Worm (Caenorhabditis elegans) whole organism, L4 larva: Measurements from ENCODE around the gene K09E2.2.

Experiments
- D1046.2 ChIP-seq: fragments of 200-800 bp; sonication (Bioruptor generic); IDR thresholded peaks from 2 replicates; pipeline ENCODE4 v1.3.6; 2022; ENCODE audit warnings: missing genetic modification characterization, missing compliant biosample characterization
- F49E8.2 ChIP-seq: sonication (generic microtip); optimal IDR thresholded peaks from 2 replicates; lab custom pipeline; 2016; ENCODE audit warnings: missing compliant biosample characterization, mild to moderate bottlenecking, missing genetic modification characterization, borderline replicate concordance
- R02D3.7 ChIP-seq: fragments of 150-350 bp; sonication (generic microtip); optimal IDR thresholded peaks from 3 replicates; lab custom pipeline; 2014; ENCODE audit warnings: missing biosample characterization, missing genetic modification characterization
- T20F7.1 ChIP-seq: fragments of 200-800 bp; sonication (Bioruptor generic); optimal IDR thresholded peaks from 2 replicates; lab custom pipeline; 2018; ENCODE audit warnings: mild to moderate bottlenecking, missing genetic modification characterization, missing compliant biosample characterization
- T26A8.4 ChIP-seq: fragments of 200-800 bp; sonication (Bioruptor generic); IDR thresholded peaks from 2 replicates; pipeline ENCODE4 v1.3.6; 2022; ENCODE audit warnings: missing genetic modification characterization, missing compliant biosample characterization
- aha-1 ChIP-seq: fragments of 150-350 bp; peaks from one replicate; lab custom pipeline; 2014; ENCODE audit warnings: missing biosample characterization, missing genetic modification characterization
- aly-2 ChIP-seq: sonication (generic microtip); optimal IDR thresholded peaks from 2 replicates; lab custom pipeline; 2018; ENCODE audit warnings: missing biosample characterization, missing genetic modification characterization
- ama-1 ChIP-seq: fragments of 150-350 bp; optimal IDR thresholded peaks from 2 replicates; lab custom pipeline; 2014; ENCODE audit warnings: inconsistent platforms, mixed read lengths
- arid-1 ChIP-seq: fragments of 200-800 bp; sonication (Bioruptor generic); conservative IDR thresholded peaks from 2 replicates; pipeline ENCODE4 v1.3.6; 2022; ENCODE audit warnings: missing genetic modification reagents, missing genetic modification characterization, missing compliant biosample characterization
- attf-4 ChIP-seq: sonication (generic microtip); optimal IDR thresholded peaks from 3 replicates; lab custom pipeline; 2017; ENCODE audit warnings: missing biosample characterization, missing genetic modification characterization
- ceh-32 ChIP-seq: sonication (generic microtip); optimal IDR thresholded peaks from 2 replicates; lab custom pipeline; 2016; ENCODE audit warnings: mild to moderate bottlenecking, missing genetic modification characterization, missing compliant biosample characterization; ENCODE audit not compliant: poor library complexity
- cey-2 ChIP-seq: sonication (generic microtip); optimal IDR thresholded peaks from 3 replicates; lab custom pipeline; 2017; ENCODE audit warnings: missing genetic modification characterization, mild to moderate bottlenecking, missing compliant biosample characterization, antibody characterized with exemption, borderline replicate concordance; ENCODE audit not compliant: insufficient read depth
- daf-12 ChIP-seq: fragments of 150-350 bp; optimal IDR thresholded peaks from 2 replicates; lab custom pipeline; 2014; ENCODE audit warnings: missing biosample characterization, missing genetic modification reagents, missing genetic modification characterization
- daf-8 ChIP-seq: fragments of 200-800 bp; sonication (Bioruptor generic); IDR thresholded peaks from 2 replicates; pipeline ENCODE4 v1.3.6; 2022; ENCODE audit warnings: missing genetic modification characterization, missing compliant biosample characterization
- dmd-6 ChIP-seq: fragments of 200-800 bp; sonication (Bioruptor generic); IDR thresholded peaks from 2 replicates; pipeline ENCODE4 v1.3.6; 2022; ENCODE audit warnings: missing genetic modification reagents, missing genetic modification characterization, missing compliant biosample characterization
- duxl-1 ChIP-seq: sonication (generic microtip); optimal IDR thresholded peaks from 2 replicates; lab custom pipeline; 2016; ENCODE audit warnings: mild to moderate bottlenecking, missing genetic modification characterization, moderate library complexity, missing compliant biosample characterization; ENCODE audit not compliant: poor library complexity
- egl-43 ChIP-seq: fragments of 200-800 bp; sonication (Bioruptor generic); IDR thresholded peaks from 2 replicates; pipeline ENCODE4 v1.3.6; 2022; ENCODE audit warnings: missing genetic modification reagents, missing genetic modification characterization, missing compliant biosample characterization
- fos-1 ChIP-seq: fragments of 150-350 bp; optimal IDR thresholded peaks from 2 replicates; lab custom pipeline; 2014; ENCODE audit warnings: missing biosample characterization, missing genetic modification characterization
- gei-8 ChIP-seq: fragments of 200-800 bp; sonication (Bioruptor generic); optimal IDR thresholded peaks from 2 replicates; lab custom pipeline; 2018; ENCODE audit warnings: mild to moderate bottlenecking, missing genetic modification characterization, missing compliant biosample characterization
- hif-1 ChIP-seq, 2 experiments: sonication (generic microtip); optimal IDR thresholded peaks; 2 replicates each; lab custom pipeline; 2016 to 2017; ENCODE audit warnings: missing compliant biosample characterization in 2 of 2, missing genetic modification characterization in 2 of 2, missing genetic modification reagents in 2 of 2, missing genotype in 2 of 2, mild to moderate bottlenecking in 1 of 2
- hlh-30 ChIP-seq: sonication (generic microtip); optimal IDR thresholded peaks from 2 replicates; lab custom pipeline; 2017; ENCODE audit warnings: antibody characterized with exemption, mild to moderate bottlenecking, missing genetic modification characterization, missing compliant biosample characterization; ENCODE audit not compliant: insufficient read depth
- lim-7 ChIP-seq: fragments of 200-800 bp; sonication (Bioruptor generic); IDR thresholded peaks from 2 replicates; pipeline ENCODE4 v1.3.6; 2022; ENCODE audit warnings: missing genetic modification characterization, missing compliant biosample characterization
- lin-29 ChIP-seq: fragments of 200-800 bp; sonication (Bioruptor generic); IDR thresholded peaks from 2 replicates; pipeline ENCODE4 v1.3.6; 2022; ENCODE audit warnings: missing genetic modification reagents, missing genetic modification characterization, missing compliant biosample characterization
- lir-3 ChIP-seq: sonication (generic microtip); optimal IDR thresholded peaks from 2 replicates; lab custom pipeline; 2016; ENCODE audit warnings: mild to moderate bottlenecking, missing genetic modification characterization, missing compliant biosample characterization
- mdl-1 ChIP-seq, 2 experiments: fragments of 150-350 bp in 1 of 2; sonication (generic microtip) in 1 of 2; optimal IDR thresholded peaks; 2 replicates each; lab custom pipeline; 2014 to 2017; ENCODE audit warnings: missing biosample characterization in 2 of 2, missing genetic modification characterization in 2 of 2
- mes-2 ChIP-seq: sonication (generic microtip); optimal IDR thresholded peaks from 2 replicates; lab custom pipeline; 2016; ENCODE audit warnings: missing genotype, mild to moderate bottlenecking, missing genetic modification characterization, missing compliant biosample characterization; ENCODE audit not compliant: poor library complexity, severe bottlenecking
- mxl-3 ChIP-seq: fragments of 200-800 bp; sonication (Bioruptor generic); optimal IDR thresholded peaks from 2 replicates; lab custom pipeline; 2018; ENCODE audit warnings: mild to moderate bottlenecking, missing genetic modification characterization, missing compliant biosample characterization
- nhr-10 ChIP-seq: fragments of 150-350 bp; optimal IDR thresholded peaks from 2 replicates; lab custom pipeline; 2014; ENCODE audit warnings: missing biosample characterization, missing genetic modification characterization
- nhr-102 ChIP-seq: sonication (generic microtip); optimal IDR thresholded peaks from 2 replicates; lab custom pipeline; 2016; ENCODE audit warnings: mild to moderate bottlenecking, missing genetic modification characterization, moderate library complexity, missing compliant biosample characterization
- nhr-111 ChIP-seq: fragments of 200-800 bp; sonication (Bioruptor generic); optimal IDR thresholded peaks from 2 replicates; lab custom pipeline; 2018; ENCODE audit warnings: mild to moderate bottlenecking, missing genetic modification characterization, missing compliant biosample characterization
- nhr-28 ChIP-seq: fragments of 150-350 bp; optimal IDR thresholded peaks from 2 replicates; lab custom pipeline; 2014; ENCODE audit warnings: missing biosample characterization, missing genetic modification characterization
- nhr-42 ChIP-seq: fragments of 200-800 bp; sonication (Bioruptor generic); IDR thresholded peaks from 2 replicates; pipeline ENCODE4 v1.3.6; 2022; ENCODE audit warnings: missing genetic modification characterization, missing compliant biosample characterization
- nhr-48 ChIP-seq: sonication (generic microtip); optimal IDR thresholded peaks from 2 replicates; lab custom pipeline; 2016; ENCODE audit warnings: mild to moderate bottlenecking, missing genetic modification characterization, missing compliant biosample characterization
- nhr-6 ChIP-seq: fragments of 150-350 bp; optimal IDR thresholded peaks from 2 replicates; lab custom pipeline; 2014; ENCODE audit warnings: missing biosample characterization, missing genetic modification characterization
- pha-4 ChIP-seq, 2 experiments: fragments of 150-350 bp in 1 of 2; fragments of 200-800 bp in 1 of 2; sonication (Bioruptor generic) in 1 of 2; IDR thresholded peaks in 1 of 2; optimal IDR thresholded peaks in 1 of 2; 2 replicates each; pipeline versions ENCODE4 v1.3.6 to Lab custom; 2014 to 2022; ENCODE audit warnings: missing genetic modification characterization in 2 of 2, missing genetic modification reagents in 2 of 2, missing biosample characterization in 1 of 2, missing compliant biosample characterization in 1 of 2
- php-3 ChIP-seq: fragments of 200-800 bp; sonication (Bioruptor generic); IDR thresholded peaks from 2 replicates; pipeline ENCODE4 v1.3.6; 2022; ENCODE audit warnings: missing genetic modification reagents, missing genetic modification characterization, missing compliant biosample characterization
- pqm-1 ChIP-seq: sonication (generic microtip); optimal IDR thresholded peaks from 2 replicates; lab custom pipeline; 2017; ENCODE audit warnings: missing biosample characterization, missing genetic modification characterization
- rbr-2 ChIP-seq: sonication (generic microtip); optimal IDR thresholded peaks from 2 replicates; lab custom pipeline; 2016; ENCODE audit warnings: missing genotype, missing genetic modification characterization, missing compliant biosample characterization
- snpc-1.2 ChIP-seq: fragments of 200-800 bp; sonication (Bioruptor generic); IDR thresholded peaks from 2 replicates; pipeline ENCODE4 v1.3.6; 2022; ENCODE audit warnings: missing genetic modification reagents, missing genetic modification characterization, missing compliant biosample characterization
- spr-1 ChIP-seq: sonication (generic microtip); optimal IDR thresholded peaks from 2 replicates; lab custom pipeline; 2016; ENCODE audit warnings: mild to moderate bottlenecking, missing genetic modification characterization, missing compliant biosample characterization
- tag-97 ChIP-seq: fragments of 200-800 bp; sonication (Bioruptor generic); IDR thresholded peaks from 2 replicates; pipeline ENCODE4 v1.3.6; 2022; ENCODE audit warnings: missing genetic modification characterization, missing compliant biosample characterization
- unc-62 ChIP-seq, 3 experiments: fragments of 150-350 bp in 1 of 3; sonication (generic microtip); optimal IDR thresholded peaks in 2 of 3; peaks in 1 of 3; 1 replicate in 1 of 3; 2 replicates in 2 of 3; lab custom pipeline; 2014 to 2017; ENCODE audit warnings: missing biosample characterization in 3 of 3, missing genetic modification characterization in 3 of 3, missing genetic modification reagents in 3 of 3, missing genotype in 1 of 3
- vab-7 ChIP-seq: fragments of 200-800 bp; sonication (Bioruptor generic); IDR thresholded peaks from 2 replicates; pipeline ENCODE4 v1.3.6; 2022; ENCODE audit warnings: missing genetic modification reagents, missing genetic modification characterization, missing compliant biosample characterization
- zag-1 ChIP-seq: fragments of 150-350 bp; optimal IDR thresholded peaks from 2 replicates; lab custom pipeline; 2014; ENCODE audit warnings: missing biosample characterization, missing genetic modification characterization
- zfp-3 ChIP-seq: fragments of 200-800 bp; sonication (Bioruptor generic); conservative IDR thresholded peaks from 2 replicates; pipeline ENCODE4 v1.3.6; 2022; ENCODE audit warnings: missing genetic modification reagents, missing genetic modification characterization, missing compliant biosample characterization
- ztf-11 ChIP-seq: fragments of 150-350 bp; optimal IDR thresholded peaks from 2 replicates; lab custom pipeline; 2014; ENCODE audit warnings: missing biosample characterization, missing genetic modification characterization
- ztf-7 ChIP-seq: fragments of 150-350 bp; optimal IDR thresholded peaks from 2 replicates; lab custom pipeline; 2014; ENCODE audit warnings: missing biosample characterization, missing genetic modification characterization

The K09E2.2 gene

DNA sequence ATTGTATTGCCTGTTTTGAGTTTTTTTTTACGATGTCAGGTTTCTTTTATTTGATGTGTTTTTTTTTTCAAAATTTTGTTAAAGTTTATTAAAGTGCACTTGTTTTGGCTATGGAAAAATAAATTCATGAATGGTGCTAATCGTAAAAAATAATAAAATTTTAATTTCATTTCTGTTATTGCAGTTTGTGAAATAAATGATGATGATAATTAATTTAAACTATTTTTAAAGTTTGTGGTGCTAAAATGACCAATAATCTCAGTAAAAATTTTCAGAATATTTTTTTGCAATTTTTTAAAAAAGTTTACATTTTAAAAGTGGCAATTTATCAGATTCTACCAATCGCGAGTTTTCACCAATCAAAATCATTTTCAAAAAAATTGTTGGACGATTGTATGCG lies 29.0 kb upstream of the K09E2.2 start, which contains the start of gene stg-2:
Gene stg-2, minus strand, starts transcription at position 101 of the 400 bp plus-strand sequence.
- TF ChIP-seq rbr-2 (tag; lab: Kevin White, UChicago): no peak
- no peak for TF ChIP-seq daf-8 (GFP tag; lab: Robert Waterston, UW)
- TF ChIP-seq nhr-28 (tag; lab: Kevin White, UChicago): no peak
- TF ChIP-seq lim-7 (GFP tag; lab: Robert Waterston, UW): no peak
- no peak for TF ChIP-seq ceh-32 (tag; lab: Kevin White, UChicago)
- no peak for TF ChIP-seq nhr-42 (GFP tag; lab: Robert Waterston, UW)
- TF ChIP-seq ama-1 (lab: Kevin White, UChicago): no peak
- no peak for TF ChIP-seq lir-3
- TF ChIP-seq T26A8.4: no peak
- no peak for TF ChIP-seq cey-2
- no peak for TF ChIP-seq mxl-3 (GFP tag; lab: Kevin White, UChicago)
- no peak for TF ChIP-seq fos-1 (tag; lab: Kevin White, UChicago)
- TF ChIP-seq php-3 (GFP tag; lab: Robert Waterston, UW): no peak
- TF ChIP-seq zag-1: no peak
- TF ChIP-seq pha-4 (GFP tag; IDR thresholded peaks at IDR 0.05; lab: Robert Waterston, UW): no peak
- TF ChIP-seq pha-4 (tag; optimal IDR thresholded peaks at IDR 0.05; lab: Kevin White, UChicago): no peak

DNA sequence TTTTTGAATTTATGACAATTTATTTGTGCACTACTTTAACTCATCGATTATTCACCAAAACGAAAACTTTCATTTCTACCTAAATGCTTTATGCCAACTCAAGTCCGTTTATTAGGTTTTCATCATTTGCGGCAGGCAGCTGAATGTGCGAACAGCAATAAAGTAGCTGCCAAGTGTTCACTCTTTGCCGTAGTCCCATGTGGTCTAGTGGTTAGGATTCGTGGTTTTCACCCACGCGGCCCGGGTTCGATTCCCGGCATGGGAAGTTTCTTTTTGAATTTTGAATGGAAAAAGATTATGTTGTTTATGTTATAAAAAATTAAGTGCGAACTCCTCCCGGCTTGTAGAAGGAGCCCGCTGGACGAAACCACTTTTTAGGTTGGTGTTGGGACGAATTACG lies 26.6 kb upstream of the K09E2.2 start:
- TF ChIP-seq php-3 (GFP tag; lab: Robert Waterston, UW) (peak; percentile 56; the same call in 1 of the 2 replicates), zfp-3 (peak; percentile 41; the same call in 1 of the 2 replicates), ztf-11 (tag; lab: Kevin White, UChicago) (no peak), aly-2 (tag; lab: Kevin White, UChicago) (no peak), duxl-1 (tag; lab: Kevin White, UChicago) (peak; percentile 51), mdl-1 (tag; optimal IDR thresholded peaks at IDR 0.05; lab: Kevin White, UChicago) (peak in 1 of 2 experiments; percentile 24), spr-1 (tag; lab: Kevin White, UChicago) (peak; percentile 65), pqm-1 (tag; lab: Kevin White, UChicago) (no peak), daf-12 (tag; lab: Kevin White, UChicago) (no peak), nhr-111 (GFP tag; lab: Kevin White, UChicago) (no peak), lim-7 (GFP tag; lab: Robert Waterston, UW) (peak; percentile 94), hif-1 (tag; optimal IDR thresholded peaks at IDR 0.05; lab: Kevin White, UChicago) (peak in 1 of 2 experiments; percentile 30), attf-4 (tag; lab: Kevin White, UChicago) (no peak), nhr-6 (no peak), nhr-10 (tag; lab: Kevin White, UChicago) (no peak), zag-1 (no peak), nhr-48 (tag; lab: Kevin White, UChicago) (peak; percentile 65), arid-1 (peak; percentile 89), unc-62 (GFP tag; optimal IDR thresholded peaks at IDR 0.05 in 1 of 2; lab: Kevin White, UChicago) (peak in 1 of 2 experiments; percentile 97), unc-62 (tag; optimal IDR thresholded peaks at IDR 0.05; lab: Kevin White, UChicago) (no peak), mes-2 (tag; lab: Kevin White, UChicago) (peak; percentile 72), aha-1 (tag; lab: Kevin White, UChicago) (peak; percentile 87), nhr-102 (tag; lab: Kevin White, UChicago) (peak; percentile 53), fos-1 (tag; lab: Kevin White, UChicago) (no peak), ztf-7 (peak; percentile 71), gei-8 (GFP tag; lab: Kevin White, UChicago) (peak; percentile 78), tag-97 (GFP tag; lab: Robert Waterston, UW) (no peak), T20F7.1 (peak; percentile 9), T26A8.4 (no peak; the same call in none of the 2 replicates), vab-7 (peak; percentile 89), pha-4 (GFP tag; IDR thresholded peaks at IDR 0.05; lab: Robert Waterston, UW) (peak; percentile 88), pha-4 (tag; optimal IDR thresholded peaks at IDR 0.05; lab: Kevin White, UChicago) (no peak), F49E8.2 (tag; lab: Kevin White, UChicago) (peak; percentile 50), snpc-1.2 (peak; percentile 92), dmd-6 (GFP tag; lab: Robert Waterston, UW) (peak; percentile 52), egl-43 (peak; percentile 96), lin-29 (GFP tag; lab: Robert Waterston, UW) (0 out of 2 replicates have a peak, but pooled peaks have one; percentile 24), hlh-30 (tag; lab: Kevin White, UChicago) (peak; percentile 56), D1046.2 (GFP tag; lab: Robert Waterston, UW) (peak; percentile 78), R02D3.7 (tag; lab: Kevin White, UChicago) (no peak)
